Worm (Caenorhabditis elegans) whole organism, L2 larva: Measurements from ENCODE around the gene F11E6.8.

Experiments used
- C34F6.9 ChIP-seq: fragments of 150-350 bp; optimal IDR thresholded peaks from 2 replicates; lab custom pipeline; 2014; ENCODE audit warnings: missing biosample characterization, missing genetic modification characterization
- F13H6.1 ChIP-seq: sonication (generic microtip); optimal IDR thresholded peaks from 2 replicates; lab custom pipeline; 2016; ENCODE audit warnings: missing genetic modification characterization, missing compliant biosample characterization
- ZK546.5 ChIP-seq: sonication (generic microtip); optimal IDR thresholded peaks from 2 replicates; lab custom pipeline; 2017; ENCODE audit warnings: missing biosample characterization, missing genetic modification characterization
- ama-1 ChIP-seq: fragments of 150-350 bp; optimal IDR thresholded peaks from 2 replicates; lab custom pipeline; 2018; ENCODE audit warnings: inconsistent platforms
- blmp-1 ChIP-seq: sonication (generic microtip); optimal IDR thresholded peaks from 2 replicates; lab custom pipeline; 2017; ENCODE audit warnings: missing genetic modification characterization, mild to moderate bottlenecking, missing compliant biosample characterization, antibody characterized with exemption, moderate library complexity; ENCODE audit not compliant: insufficient read depth
- crh-2 ChIP-seq: sonication (generic microtip); optimal IDR thresholded peaks from 2 replicates; lab custom pipeline; 2017; ENCODE audit warnings: missing biosample characterization, missing genetic modification characterization
- egl-27 ChIP-seq: sonication (generic microtip); optimal IDR thresholded peaks from 3 replicates; lab custom pipeline; 2017; ENCODE audit warnings: missing biosample characterization, missing genetic modification reagents, missing genetic modification characterization
- elt-1 ChIP-seq: fragments of 150-350 bp; optimal IDR thresholded peaks from 2 replicates; lab custom pipeline; 2014; ENCODE audit warnings: missing biosample characterization, missing genetic modification characterization
- elt-3 ChIP-seq: sonication (generic microtip); optimal IDR thresholded peaks from 2 replicates; lab custom pipeline; 2017; ENCODE audit warnings: missing biosample characterization, missing genetic modification characterization
- fos-1 ChIP-seq: fragments of 150-350 bp; optimal IDR thresholded peaks from 2 replicates; lab custom pipeline; 2014; ENCODE audit warnings: missing biosample characterization, missing genetic modification characterization
- lin-11 ChIP-seq: fragments of 150-350 bp; sonication (generic microtip); optimal IDR thresholded peaks from 2 replicates; lab custom pipeline; 2014; ENCODE audit warnings: missing biosample characterization, missing genetic modification characterization, inconsistent platforms, mixed read lengths
- lin-13 ChIP-seq: fragments of 150-350 bp; optimal IDR thresholded peaks from 2 replicates; lab custom pipeline; 2014; ENCODE audit warnings: missing biosample characterization, missing genetic modification reagents, missing genetic modification characterization
- lsy-2 ChIP-seq, 2 experiments: fragments of 150-350 bp in 1 of 2; sonication (generic microtip) in 1 of 2; optimal IDR thresholded peaks; 2 replicates each; lab custom pipeline; 2014 to 2017; ENCODE audit warnings: missing biosample characterization in 2 of 2, missing genetic modification characterization in 2 of 2
- mbf-1 ChIP-seq: sonication (generic microtip); optimal IDR thresholded peaks from 2 replicates; lab custom pipeline; 2017; ENCODE audit warnings: missing biosample characterization, missing genetic modification characterization
- mdl-1 ChIP-seq, 2 experiments: fragments of 150-350 bp in 1 of 2; sonication (generic microtip) in 1 of 2; optimal IDR thresholded peaks; 2 replicates each; lab custom pipeline; 2017; ENCODE audit warnings: missing biosample characterization in 2 of 2, missing genetic modification characterization in 2 of 2
- nhr-129 ChIP-seq: fragments of 150-350 bp; optimal IDR thresholded peaks from 2 replicates; lab custom pipeline; 2014; ENCODE audit warnings: missing biosample characterization, missing genetic modification characterization
- nhr-21 ChIP-seq: fragments of 150-350 bp; optimal IDR thresholded peaks from 2 replicates; lab custom pipeline; 2014; ENCODE audit warnings: missing biosample characterization, missing genetic modification characterization
- nhr-23 ChIP-seq: fragments of 150-350 bp; optimal IDR thresholded peaks from 2 replicates; lab custom pipeline; 2014; ENCODE audit warnings: missing biosample characterization, missing genetic modification reagents, missing genetic modification characterization
- nhr-237 ChIP-seq: fragments of 150-350 bp; optimal IDR thresholded peaks from 2 replicates; lab custom pipeline; 2014; ENCODE audit warnings: missing biosample characterization, missing genetic modification characterization
- nhr-25 ChIP-seq: fragments of 150-350 bp; sonication (generic microtip); optimal IDR thresholded peaks from 3 replicates; lab custom pipeline; 2014; ENCODE audit warnings: missing biosample characterization, missing genetic modification characterization
- nhr-6 ChIP-seq: fragments of 150-350 bp; optimal IDR thresholded peaks from 2 replicates; lab custom pipeline; 2014; ENCODE audit warnings: missing biosample characterization, missing genetic modification characterization
- nhr-77 ChIP-seq: fragments of 150-350 bp; optimal IDR thresholded peaks from 2 replicates; lab custom pipeline; 2014; ENCODE audit warnings: missing biosample characterization, missing genetic modification characterization
- sem-4 ChIP-seq: fragments of 150-350 bp; optimal IDR thresholded peaks from 2 replicates; lab custom pipeline; 2014; ENCODE audit warnings: missing biosample characterization, missing genetic modification reagents, missing genetic modification characterization
- skn-1 ChIP-seq: sonication (generic microtip); optimal IDR thresholded peaks from 2 replicates; lab custom pipeline; 2017; ENCODE audit warnings: missing biosample characterization, missing genetic modification characterization
- sma-3 ChIP-seq: sonication (generic microtip); optimal IDR thresholded peaks from 2 replicates; lab custom pipeline; 2016; ENCODE audit warnings: missing genetic modification reagents, missing genetic modification characterization, missing compliant biosample characterization
- sma-9 ChIP-seq, 2 experiments: fragments of 150-350 bp in 1 of 2; sonication (generic microtip) in 1 of 2; optimal IDR thresholded peaks; 2 replicates each; lab custom pipeline; 2014 to 2016; ENCODE audit warnings: missing genetic modification characterization in 2 of 2, mild to moderate bottlenecking in 1 of 2, missing biosample characterization in 1 of 2, missing compliant biosample characterization in 1 of 2, missing genetic modification reagents in 1 of 2, moderate library complexity in 1 of 2
- snpc-4 ChIP-seq: fragments of 150-350 bp; optimal IDR thresholded peaks from 2 replicates; lab custom pipeline; 2014; ENCODE audit warnings: missing biosample characterization, missing genetic modification characterization
- unc-62 ChIP-seq: fragments of 150-350 bp; optimal IDR thresholded peaks from 2 replicates; lab custom pipeline; 2014; ENCODE audit warnings: missing biosample characterization, missing genetic modification reagents, missing genetic modification characterization
- zag-1 ChIP-seq: fragments of 150-350 bp; optimal IDR thresholded peaks from 2 replicates; lab custom pipeline; 2014; ENCODE audit warnings: missing biosample characterization, missing genetic modification characterization
- ztf-1 ChIP-seq: fragments of 200-800 bp; sonication (Bioruptor generic); conservative IDR thresholded peaks from 2 replicates; pipeline ENCODE4 v1.3.6; 2022; ENCODE audit warnings: missing genetic modification characterization, missing compliant biosample characterization
- ztf-4 ChIP-seq: fragments of 150-350 bp; optimal IDR thresholded peaks from 2 replicates; lab custom pipeline; 2014; ENCODE audit warnings: missing biosample characterization, missing genetic modification characterization

Gene F11E6.8

DNA sequence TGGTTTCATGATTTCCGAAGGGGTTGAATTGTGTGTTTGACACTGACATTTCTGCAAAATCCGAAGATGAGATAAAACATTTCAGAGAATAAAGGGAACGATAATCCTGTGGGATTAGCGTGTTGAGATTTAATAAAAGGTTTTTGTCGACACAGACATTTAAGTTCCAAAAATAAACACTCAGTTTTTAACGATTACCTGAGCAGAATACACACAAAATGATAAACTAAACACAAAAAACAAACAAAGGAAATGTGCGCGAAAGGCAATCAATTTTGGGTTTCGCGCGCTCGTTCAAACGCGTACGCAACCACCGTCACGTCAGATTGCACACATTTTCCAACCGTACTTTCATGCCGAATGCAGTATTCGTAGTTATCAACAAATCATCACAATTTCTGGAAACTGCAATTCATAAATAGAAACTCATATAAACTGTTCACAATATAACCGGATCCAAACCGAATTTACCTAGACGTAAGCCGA, 10.9 kb upstream of the F11E6.8 start, which contains the start of gene rif-1.1 (continued):
- no peak for TF ChIP-seq nhr-23
- TF ChIP-seq, all 48 proteins: peak for 7

DNA sequence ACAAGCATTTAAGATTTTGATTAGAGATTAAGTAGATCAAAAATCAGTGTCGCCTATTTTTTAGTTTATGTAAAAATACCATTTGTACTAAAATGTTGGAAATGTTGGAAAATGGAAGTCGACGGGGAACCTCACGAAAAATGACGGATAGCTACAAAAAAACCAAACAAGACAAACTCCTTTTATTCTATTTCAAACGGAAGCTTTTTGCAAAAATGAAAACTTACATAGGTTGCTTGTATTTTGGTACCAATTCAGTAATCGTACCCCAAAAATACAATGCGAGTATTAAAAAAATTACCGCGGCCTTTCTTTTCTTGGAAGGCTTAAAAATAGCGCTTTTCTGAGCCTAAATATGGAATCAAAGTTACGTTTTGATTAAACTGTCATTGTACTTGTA, 3.7 kb upstream of the F11E6.8 start:
- TF ChIP-seq ztf-1 (no peak), sma-9 (GFP tag; optimal IDR thresholded peaks at IDR 0.05; lab: Kevin White, UChicago) (no peak), sma-9 (tag; optimal IDR thresholded peaks at IDR 0.05; lab: Kevin White, UChicago) (no peak), sem-4 (tag; lab: Kevin White, UChicago) (no peak), nhr-77 (tag; lab: Kevin White, UChicago) (no peak), nhr-23 (no peak), C34F6.9 (tag; lab: Kevin White, UChicago) (no peak), zag-1 (no peak), ZK546.5 (no peak), ztf-4 (tag; lab: Kevin White, UChicago) (no peak), snpc-4 (tag; lab: Kevin White, UChicago) (no peak), lin-13 (no peak), F13H6.1 (no peak), nhr-237 (tag; lab: Kevin White, UChicago) (no peak), ama-1 (lab: Kevin White, UChicago) (no peak), skn-1 (tag; lab: Kevin White, UChicago) (no peak), mdl-1 (tag; optimal IDR thresholded peaks at IDR 0.05; lab: Kevin White, UChicago) (no peak), elt-3 (tag; lab: Kevin White, UChicago) (no peak)

DNA sequence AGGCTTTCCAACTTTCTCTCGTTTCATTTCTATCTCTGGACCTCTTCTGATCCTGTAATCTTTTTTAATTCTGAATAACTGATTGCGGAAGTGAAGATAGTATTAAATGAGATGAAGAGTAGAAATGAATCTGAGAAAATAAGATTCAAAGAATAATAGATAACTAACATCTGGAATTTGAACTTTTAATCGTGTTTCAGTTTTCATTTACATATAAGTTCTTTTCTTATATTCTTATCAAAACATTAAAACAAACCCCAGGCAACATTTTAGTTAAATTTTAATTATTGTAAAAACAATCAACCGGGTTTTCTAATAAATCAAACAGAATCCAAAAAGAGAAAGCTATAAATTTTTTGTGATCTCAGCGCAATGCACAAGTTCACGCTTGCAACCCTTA, 2.9 kb upstream of the F11E6.8 start:
- TF ChIP-seq skn-1 (tag; lab: Kevin White, UChicago) (no peak), nhr-6 (tag; lab: Kevin White, UChicago) (no peak), mbf-1 (tag; lab: Kevin White, UChicago) (no peak), elt-1 (tag; lab: Kevin White, UChicago) (no peak), nhr-129 (tag; lab: Kevin White, UChicago) (no peak), nhr-21 (tag; lab: Kevin White, UChicago) (no peak), unc-62 (GFP tag; lab: Kevin White, UChicago) (no peak), nhr-237 (tag; lab: Kevin White, UChicago) (no peak), lin-11 (tag; lab: Kevin White, UChicago) (no peak), zag-1 (no peak), egl-27 (tag; lab: Kevin White, UChicago) (no peak), sma-3 (no peak)

DNA sequence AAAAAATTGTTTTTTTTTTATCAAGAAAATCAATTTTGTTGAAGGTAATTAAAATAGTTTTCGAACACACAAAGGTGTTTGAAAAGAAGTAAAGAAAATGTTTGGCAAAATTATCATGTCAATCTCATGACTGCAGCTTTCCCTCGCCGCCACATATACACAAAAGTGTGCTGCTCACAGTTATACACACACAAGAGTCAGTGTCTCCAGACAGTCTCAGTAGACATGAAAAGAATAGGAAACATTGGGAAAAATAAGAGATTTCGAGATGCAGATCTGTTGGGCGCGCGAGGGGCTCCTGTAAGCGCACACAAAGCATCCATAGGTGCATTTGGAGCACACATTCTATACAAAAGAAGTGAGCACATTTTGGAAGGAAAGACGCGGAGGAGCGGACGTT, 2.0 kb downstream of the F11E6.8 start:
- TF ChIP-seq F13H6.1 (peak; percentile 32), ztf-4 (tag; lab: Kevin White, UChicago) (no peak), zag-1 (no peak)

DNA sequence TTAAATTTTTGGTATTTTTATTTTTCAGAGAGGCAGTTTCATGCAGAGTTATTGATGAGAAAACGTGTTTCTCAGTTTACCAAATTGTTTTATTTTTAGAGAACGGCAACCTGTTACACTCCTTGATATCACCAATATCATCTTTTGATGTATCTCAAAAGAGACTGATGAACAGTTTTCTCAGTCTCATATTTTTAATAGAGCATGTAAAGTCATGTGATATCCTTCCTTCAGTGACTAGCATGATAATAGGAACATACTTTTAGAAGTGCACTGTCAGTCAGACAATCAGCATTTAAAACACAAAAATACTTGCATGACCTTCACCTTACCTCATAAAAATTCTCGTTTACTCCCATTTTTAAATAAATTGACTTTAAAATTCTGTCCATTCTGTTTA, 7.8 kb downstream of the F11E6.8 start, which contains the start of gene F11E6.11:
TSS of gene F11E6.11 (plus strand) at position 325 of the 400 bp plus-strand sequence.
- peak; percentile 35 for TF ChIP-seq blmp-1 (tag; lab: Kevin White, UChicago)
- TF ChIP-seq nhr-25 (tag; lab: Kevin White, UChicago): peak; percentile 69
- no peak for TF ChIP-seq egl-27 (tag; lab: Kevin White, UChicago)
- TF ChIP-seq sma-3: peak; percentile 57
- peak; percentile 56 for TF ChIP-seq sma-9 (GFP tag; optimal IDR thresholded peaks at IDR 0.05; lab: Kevin White, UChicago)
- no peak for TF ChIP-seq sma-9 (tag; optimal IDR thresholded peaks at IDR 0.05; lab: Kevin White, UChicago)
- peak; percentile 6 for TF ChIP-seq fos-1 (tag; lab: Kevin White, UChicago)
- peak; percentile 29 for TF ChIP-seq nhr-21 (tag; lab: Kevin White, UChicago)
- TF ChIP-seq sem-4 (tag; lab: Kevin White, UChicago): no peak
- TF ChIP-seq crh-2 (tag; lab: Kevin White, UChicago): peak; percentile 35

DNA sequence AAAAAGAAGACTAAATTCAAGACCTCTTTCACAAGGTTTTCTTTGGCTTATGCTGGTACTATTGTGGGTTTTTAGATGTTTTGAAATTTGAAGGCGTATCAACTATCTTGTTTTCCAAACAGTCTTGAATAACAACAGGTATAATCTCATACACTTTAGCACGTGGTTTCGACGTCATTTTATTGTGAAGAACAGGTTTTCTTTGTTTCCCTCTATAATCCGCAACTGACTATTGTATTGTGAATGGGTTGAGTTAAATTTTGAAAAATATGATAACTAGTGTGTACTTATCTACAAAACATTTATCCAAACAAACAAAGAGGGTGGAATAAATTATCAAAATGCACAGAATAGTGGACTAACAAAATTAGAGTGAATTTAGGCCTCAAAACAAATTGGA, 9.1 kb downstream of the F11E6.8 start:
- peak; percentile 50 for TF ChIP-seq nhr-25 (tag; lab: Kevin White, UChicago)
- no peak for TF ChIP-seq nhr-77 (tag; lab: Kevin White, UChicago)
- no peak for TF ChIP-seq crh-2 (tag; lab: Kevin White, UChicago)
- peak; percentile 54 for TF ChIP-seq sma-9 (GFP tag; optimal IDR thresholded peaks at IDR 0.05; lab: Kevin White, UChicago)
- no peak for TF ChIP-seq sma-9 (tag; optimal IDR thresholded peaks at IDR 0.05; lab: Kevin White, UChicago)
- TF ChIP-seq lsy-2 (tag; optimal IDR thresholded peaks at IDR 0.05; lab: Kevin White, UChicago): no peak
- TF ChIP-seq, all 48 proteins: peak for 2
